Fruit fly (Drosophila melanogaster) whole organism, embryonic: ENCODE results near the gene cindr.

Experiments
- Bgb ChIP-seq: fragments of 200-800 bp; sonication (Bioruptor generic); IDR thresholded peaks from 2 replicates; pipeline ENCODE4 v1.3.6; 2022; ENCODE audit warnings: missing biosample characterization, missing genetic modification characterization; ENCODE audit not compliant: partially characterized antibody
- BtbVII ChIP-seq: fragments of 200-800 bp; sonication (Bioruptor generic); optimal IDR thresholded peaks from 3 replicates; lab custom pipeline; 2017; ENCODE audit warnings: missing biosample characterization, mild to moderate bottlenecking, missing genetic modification characterization
- CG12104 ChIP-seq: fragments of 200-800 bp; sonication (Bioruptor generic); optimal IDR thresholded peaks from 3 replicates; lab custom pipeline; 2016; ENCODE audit warnings: missing biosample characterization, missing genetic modification characterization
- CG12219 ChIP-seq: fragments of 200-800 bp; sonication (Bioruptor generic); optimal IDR thresholded peaks from 3 replicates; lab custom pipeline; 2018; ENCODE audit warnings: missing biosample characterization, mild to moderate bottlenecking, missing genetic modification characterization
- CG15601 ChIP-seq: fragments of 200-800 bp; sonication (Bioruptor generic); optimal IDR thresholded peaks from 3 replicates; lab custom pipeline; 2019; ENCODE audit warnings: missing biosample characterization, mild to moderate bottlenecking, missing genetic modification characterization, moderate library complexity
- CG15696 ChIP-seq: fragments of 200-800 bp; sonication (Bioruptor generic); optimal IDR thresholded peaks from 2 replicates; lab custom pipeline; 2019; ENCODE audit warnings: missing biosample characterization, mild to moderate bottlenecking, missing genetic modification characterization, moderate library complexity
- CG1647 ChIP-seq: fragments of 200-800 bp; sonication (Bioruptor generic); optimal IDR thresholded peaks from 3 replicates; lab custom pipeline; 2016; ENCODE audit warnings: missing biosample characterization, missing genetic modification characterization
- CG17829 ChIP-seq: fragments of 200-800 bp; optimal IDR thresholded peaks from 2 replicates; lab custom pipeline; 2019; ENCODE audit warnings: missing biosample characterization, mild to moderate bottlenecking, missing genetic modification characterization, moderate library complexity
- CG1832 ChIP-seq: fragments of 200-800 bp; sonication (Bioruptor generic); optimal IDR thresholded peaks from 2 replicates; lab custom pipeline; 2017; ENCODE audit warnings: missing biosample characterization, mild to moderate bottlenecking, missing genetic modification characterization, inconsistent platforms
- CG2199 ChIP-seq: fragments of 200-800 bp; sonication (Bioruptor generic); IDR thresholded peaks from 3 replicates; pipeline ENCODE4 v1.3.6; 2022; ENCODE audit warnings: missing biosample characterization, missing genetic modification characterization
- CG30020 ChIP-seq: fragments of 200-800 bp; optimal IDR thresholded peaks from 2 replicates; lab custom pipeline; 2019; ENCODE audit warnings: missing biosample characterization, mild to moderate bottlenecking, missing genetic modification characterization, moderate library complexity
- CG32767 ChIP-seq: fragments of 200-800 bp; sonication (Bioruptor generic); IDR thresholded peaks from 2 replicates; pipeline ENCODE4 v1.3.6; 2022; ENCODE audit warnings: missing biosample characterization, missing genetic modification characterization
- CG4360 ChIP-seq: fragments of 200-800 bp; sonication (Bioruptor generic); IDR thresholded peaks from 2 replicates; pipeline ENCODE4 v1.3.6; 2022; ENCODE audit warnings: missing biosample characterization, missing genetic modification characterization
- CG4707 ChIP-seq: fragments of 200-800 bp; sonication (Bioruptor generic); optimal IDR thresholded peaks from 2 replicates; lab custom pipeline; 2018; ENCODE audit warnings: missing biosample characterization, mild to moderate bottlenecking, missing genetic modification characterization, moderate library complexity
- CG4854 ChIP-seq: fragments of 200-800 bp; sonication (Bioruptor generic); optimal IDR thresholded peaks from 2 replicates; lab custom pipeline; 2016; ENCODE audit warnings: missing biosample characterization, missing genetic modification characterization, inconsistent platforms
- CG5953 ChIP-seq: fragments of 200-800 bp; sonication (Bioruptor generic); IDR thresholded peaks from 2 replicates; pipeline ENCODE4 v1.3.6; 2022; ENCODE audit warnings: missing biosample characterization, missing genetic modification characterization
- CG6175 ChIP-seq: fragments of 200-800 bp; sonication (Bioruptor generic); IDR thresholded peaks from 3 replicates; pipeline ENCODE4 v1.3.6; 2022; ENCODE audit warnings: missing biosample characterization, missing genetic modification characterization
- CG7987 ChIP-seq: fragments of 200-800 bp; sonication (Bioruptor generic); optimal IDR thresholded peaks from 2 replicates; lab custom pipeline; 2018; ENCODE audit warnings: missing biosample characterization, mild to moderate bottlenecking, missing genetic modification characterization, moderate library complexity
- CG8281 ChIP-seq: fragments of 200-800 bp; sonication (Bioruptor generic); optimal IDR thresholded peaks from 2 replicates; lab custom pipeline; 2018; ENCODE audit warnings: missing biosample characterization, mild to moderate bottlenecking, missing genetic modification characterization, moderate library complexity
- CG9609 ChIP-seq: fragments of 200-800 bp; sonication (Bioruptor generic); optimal IDR thresholded peaks from 3 replicates; lab custom pipeline; 2016; ENCODE audit warnings: missing biosample characterization, missing genetic modification characterization
- CTCF ChIP-seq: fragments of 200-800 bp; sonication (Bioruptor generic); optimal IDR thresholded peaks from 2 replicates; lab custom pipeline; 2017; ENCODE audit warnings: missing biosample characterization, mild to moderate bottlenecking, missing genetic modification characterization, moderate library complexity
- D ChIP-seq, 2 experiments: fragments of 200-800 bp in 1 of 2; fragments of >200 bp in 1 of 2; sonication (Bioruptor generic) in 1 of 2; optimal IDR thresholded peaks; 2 replicates in 1 of 2; 3 replicates in 1 of 2; lab custom pipeline; 2017; ENCODE audit warnings: mild to moderate bottlenecking in 1 of 2, missing biosample characterization in 1 of 2, missing genetic modification characterization in 1 of 2, missing genetic modification reagents in 1 of 2
- D19B ChIP-seq: fragments of 200-800 bp; sonication (Bioruptor generic); optimal IDR thresholded peaks from 2 replicates; lab custom pipeline; 2017; ENCODE audit warnings: missing biosample characterization, mild to moderate bottlenecking, missing genetic modification characterization
- Dfd ChIP-seq, 2 experiments: fragments of >200 bp; optimal IDR thresholded peaks; 2 replicates each; lab custom pipeline; 2017; ENCODE audit warnings: missing biosample characterization in 2 of 2, missing genetic modification characterization in 2 of 2
- Dip3 ChIP-seq: fragments of 200-800 bp; sonication (Bioruptor generic); optimal IDR thresholded peaks from 3 replicates; lab custom pipeline; 2016; ENCODE audit warnings: missing biosample characterization, missing genetic modification characterization
- HmgZ ChIP-seq: fragments of 200-800 bp; sonication (Bioruptor generic); optimal IDR thresholded peaks from 2 replicates; lab custom pipeline; 2018; ENCODE audit warnings: missing biosample characterization, mild to moderate bottlenecking, missing genetic modification characterization
- Lim3 ChIP-seq: fragments of 200-800 bp; sonication (Bioruptor generic); IDR thresholded peaks from 2 replicates; pipeline ENCODE4 v1.3.6; 2022; ENCODE audit warnings: missing biosample characterization, missing genetic modification characterization
- Lpt ChIP-seq: fragments of >200 bp; optimal IDR thresholded peaks from 2 replicates; lab custom pipeline; 2018; ENCODE audit warnings: missing biosample characterization, missing genetic modification characterization
- Mes4 ChIP-seq: fragments of 200-800 bp; sonication (Bioruptor generic); optimal IDR thresholded peaks from 2 replicates; lab custom pipeline; 2016; ENCODE audit warnings: missing biosample characterization, missing genetic modification characterization
- NFAT ChIP-seq: fragments of 200-800 bp; sonication (Bioruptor generic); IDR thresholded peaks from 2 replicates; pipeline ENCODE4 v1.3.6; 2022; ENCODE audit warnings: missing biosample characterization, missing genetic modification characterization
- Ravus ChIP-seq: fragments of 200-800 bp; sonication (Bioruptor generic); IDR thresholded peaks from 2 replicates; pipeline ENCODE4 v1.3.6; 2022; ENCODE audit warnings: missing biosample characterization, missing genetic modification characterization
- Ssrp ChIP-seq: fragments of 200-800 bp; sonication (Bioruptor generic); optimal IDR thresholded peaks from 2 replicates; lab custom pipeline; 2018; ENCODE audit warnings: missing biosample characterization, mild to moderate bottlenecking, missing genetic modification characterization, moderate library complexity
- cato ChIP-seq: fragments of 200-800 bp; sonication (Bioruptor generic); optimal IDR thresholded peaks from 2 replicates; lab custom pipeline; 2016; ENCODE audit warnings: missing biosample characterization, missing genetic modification characterization, borderline replicate concordance
- cg ChIP-seq: fragments of 200-800 bp; sonication (Bioruptor generic); optimal IDR thresholded peaks from 3 replicates; lab custom pipeline; 2019; ENCODE audit warnings: missing biosample characterization, mild to moderate bottlenecking, missing genetic modification characterization, moderate library complexity
- corto ChIP-seq: fragments of 200-800 bp; sonication (Bioruptor generic); optimal IDR thresholded peaks from 2 replicates; lab custom pipeline; 2016; ENCODE audit warnings: missing biosample characterization, mild to moderate bottlenecking, missing genetic modification characterization, moderate library complexity
- dysf ChIP-seq: fragments of 200-800 bp; sonication (Bioruptor generic); IDR thresholded peaks from 3 replicates; pipeline ENCODE4 v1.3.6; 2022; ENCODE audit warnings: missing biosample characterization, missing genetic modification characterization
- eve ChIP-seq, 2 experiments: fragments of >200 bp; optimal IDR thresholded peaks; 2 replicates each; lab custom pipeline; 2017; ENCODE audit warnings: missing biosample characterization in 2 of 2, missing genetic modification characterization in 2 of 2
- ewg ChIP-seq: fragments of 200-800 bp; sonication (Bioruptor generic); optimal IDR thresholded peaks from 3 replicates; lab custom pipeline; 2017; ENCODE audit warnings: mild to moderate bottlenecking, missing biosample characterization, missing genetic modification reagents, missing genetic modification characterization
- ftz-f1 ChIP-seq: fragments of 200-800 bp; sonication (Bioruptor generic); optimal IDR thresholded peaks from 2 replicates; lab custom pipeline; 2016; ENCODE audit warnings: missing biosample characterization, missing genetic modification characterization
- gcm ChIP-seq: fragments of 200-800 bp; sonication (Bioruptor generic); optimal IDR thresholded peaks from 2 replicates; lab custom pipeline; 2019; ENCODE audit warnings: missing biosample characterization, mild to moderate bottlenecking, missing genetic modification characterization, moderate library complexity
- gem ChIP-seq: fragments of 200-800 bp; sonication (Bioruptor generic); optimal IDR thresholded peaks from 2 replicates; lab custom pipeline; 2019; ENCODE audit warnings: missing biosample characterization, mild to moderate bottlenecking, missing genetic modification characterization, moderate library complexity
- gsb-n ChIP-seq: fragments of 200-800 bp; sonication (Bioruptor generic); optimal IDR thresholded peaks from 3 replicates; lab custom pipeline; 2018; ENCODE audit warnings: missing biosample characterization, mild to moderate bottlenecking, missing genetic modification characterization
- gt ChIP-seq: fragments of 200-800 bp; sonication (Bioruptor generic); IDR thresholded peaks from 2 replicates; pipeline ENCODE4 v1.3.6; 2022; ENCODE audit warnings: missing biosample characterization, missing genetic modification characterization
- insv ChIP-seq, 2 experiments: fragments of 200-800 bp; sonication (Bioruptor generic); optimal IDR thresholded peaks; 3 replicates each; lab custom pipeline; 2016 to 2018; ENCODE audit warnings: missing biosample characterization in 2 of 2, missing genetic modification characterization in 2 of 2
- lab ChIP-seq: fragments of 200-800 bp; sonication (Bioruptor generic); optimal IDR thresholded peaks from 3 replicates; lab custom pipeline; 2017; ENCODE audit warnings: missing biosample characterization, missing genetic modification characterization, mild to moderate bottlenecking, moderate library complexity, missing genetic modification reagents
- lola ChIP-seq, 3 experiments: fragments of >200 bp in 2 of 3; fragments of 200-800 bp in 1 of 3; sonication (Bioruptor generic) in 1 of 3; optimal IDR thresholded peaks; 2 replicates each; lab custom pipeline; 2017 to 2019; ENCODE audit warnings: missing biosample characterization in 3 of 3, missing genetic modification characterization in 3 of 3, mild to moderate bottlenecking in 1 of 3, moderate library complexity in 1 of 3
- sens ChIP-seq: fragments of 200-800 bp; sonication (Bioruptor generic); peaks from one replicate; lab custom pipeline; 2016; ENCODE audit warnings: missing biosample characterization, missing genetic modification characterization
- slp2 ChIP-seq: fragments of 200-800 bp; sonication (Bioruptor generic); optimal IDR thresholded peaks from 2 replicates; lab custom pipeline; 2016; ENCODE audit warnings: missing biosample characterization, missing genetic modification characterization
- tio ChIP-seq: fragments of 200-800 bp; sonication (Bioruptor generic); optimal IDR thresholded peaks from 2 replicates; lab custom pipeline; 2017; ENCODE audit warnings: missing biosample characterization, missing genetic modification characterization, inconsistent platforms
- trem ChIP-seq: fragments of 200-800 bp; optimal IDR thresholded peaks from 3 replicates; lab custom pipeline; 2019; ENCODE audit warnings: missing biosample characterization, mild to moderate bottlenecking, missing genetic modification characterization, moderate library complexity
- yki ChIP-seq: fragments of >200 bp; optimal IDR thresholded peaks from 3 replicates; lab custom pipeline; 2018
- zen2 ChIP-seq: fragments of 200-800 bp; sonication (Bioruptor generic); IDR thresholded peaks from 3 replicates; pipeline ENCODE4 v1.3.6; 2022; ENCODE audit warnings: missing biosample characterization, missing genetic modification characterization; ENCODE audit not compliant: partially characterized antibody

cindr gene

dm6 chr3R:30761140-30761539, 47.3 kb upstream of the cindr start (continued):
- peak; percentile 45 for TF ChIP-seq CG15601 (tag; lab: Kevin White, UChicago)
- peak; percentile 50 for TF ChIP-seq gsb-n (tag; lab: Kevin White, UChicago)
- TF ChIP-seq CG4854 (GFP tag; lab: Kevin White, UChicago), result no peak
- no peak for TF ChIP-seq CG7987 (GFP tag; lab: Kevin White, UChicago)
- peak; percentile 17 for TF ChIP-seq slp2
- TF ChIP-seq CG17829 (tag; lab: Kevin White, UChicago), result peak; percentile 63
- TF ChIP-seq yki (lab: Kevin White, UChicago), result no peak
- peak; percentile 45 for TF ChIP-seq Ssrp (tag; lab: Kevin White, UChicago)
- no peak for TF ChIP-seq D19B (GFP tag; lab: Kevin White, UChicago)
- no peak for TF ChIP-seq Lim3 (GFP tag; lab: Robert Waterston, UW)
- peak; percentile 63 for TF ChIP-seq lab
- TF ChIP-seq dysf (GFP tag; lab: Robert Waterston, UW), result peak; percentile 43; the same call in 1 of the 3 replicates
- peak; percentile 95 for TF ChIP-seq sens (GFP tag; lab: Kevin White, UChicago)
- peak; percentile 60 for TF ChIP-seq CG15696 (tag; lab: Kevin White, UChicago)
- peak in 1 of 2 experiments; percentile 70 for TF ChIP-seq eve (GFP tag; optimal IDR thresholded peaks at IDR 0.05; lab: Kevin White, UChicago)
- TF ChIP-seq Mes4 (GFP tag; lab: Kevin White, UChicago), result peak; percentile 12
- TF ChIP-seq trem, result peak; percentile 57
- no peak for TF ChIP-seq CG2199 (GFP tag; lab: Robert Waterston, UW)
- TF ChIP-seq BtbVII, result no peak
- no peak for TF ChIP-seq NFAT (GFP tag; lab: Robert Waterston, UW)
- TF ChIP-seq CG12219 (GFP tag; lab: Kevin White, UChicago), result peak; percentile 46
- TF ChIP-seq insv (GFP tag; optimal IDR thresholded peaks at IDR 0.05; lab: Kevin White, UChicago), result no peak
- TF ChIP-seq Dfd (GFP tag; optimal IDR thresholded peaks at IDR 0.05; lab: Kevin White, UChicago), result no peak
- no peak for TF ChIP-seq Bgb (GFP tag; lab: Robert Waterston, UW)
- TF ChIP-seq ftz-f1, result no peak
- peak; percentile 9 for TF ChIP-seq HmgZ
- TF ChIP-seq zen2 (GFP tag; lab: Robert Waterston, UW), result no peak
- no peak for TF ChIP-seq Ravus (GFP tag; lab: Robert Waterston, UW)
- TF ChIP-seq gcm (GFP tag; lab: Kevin White, UChicago), result peak; percentile 24
- TF ChIP-seq gem (tag; lab: Kevin White, UChicago), result peak; percentile 75
- TF ChIP-seq CG1832 (GFP tag; lab: Kevin White, UChicago), result no peak
- TF ChIP-seq gt, result no peak
- TF ChIP-seq CG12104 (GFP tag; lab: Kevin White, UChicago), result no peak
- TF ChIP-seq cg (GFP tag; lab: Kevin White, UChicago), result no peak
- TF ChIP-seq CG6175 (GFP tag; lab: Robert Waterston, UW), result no peak
- peak; percentile 9 for TF ChIP-seq CTCF (GFP tag; lab: Kevin White, UChicago)
- TF ChIP-seq CG30020, result no peak
- TF ChIP-seq lola (GFP tag; optimal IDR thresholded peaks at IDR 0.05; lab: Kevin White, UChicago), result peak in 1 of 3 experiments; percentile 71
- peak; percentile 23 for TF ChIP-seq corto (GFP tag; lab: Kevin White, UChicago)
- TF ChIP-seq Dip3, result no peak
- no peak for TF ChIP-seq CG8281 (tag; lab: Kevin White, UChicago)
- no peak for TF ChIP-seq Lpt (GFP tag; lab: Kevin White, UChicago)
- peak; percentile 77 for TF ChIP-seq CG4707
- no peak for TF ChIP-seq tio (GFP tag; lab: Kevin White, UChicago)
- no peak for TF ChIP-seq CG1647 (GFP tag; lab: Kevin White, UChicago)
- peak; percentile 19 for TF ChIP-seq ewg (GFP tag; lab: Kevin White, UChicago)
- TF ChIP-seq cato, result no peak
- TF ChIP-seq D (optimal IDR thresholded peaks at IDR 0.05; lab: Kevin White, UChicago), result no peak
- peak; percentile 55 for TF ChIP-seq D (GFP tag; optimal IDR thresholded peaks at IDR 0.05; lab: Kevin White, UChicago)
- TF ChIP-seq CG9609 (GFP tag; lab: Kevin White, UChicago), result no peak
- TF ChIP-seq CG5953, result no peak
- TF ChIP-seq CG32767 (GFP tag; lab: Robert Waterston, UW), result no peak
- no peak for TF ChIP-seq CG4360 (GFP tag; lab: Robert Waterston, UW)
